Worm (Caenorhabditis elegans) whole organism, L2 larva: Measurements from ENCODE around the gene R07E4.3.

ENCODE experiments used
- C34F6.9 ChIP-seq: fragments of 150-350 bp; optimal IDR thresholded peaks from 2 replicates; lab custom pipeline; 2014; ENCODE audit warnings: missing biosample characterization, missing genetic modification characterization
- F13H6.1 ChIP-seq: sonication (generic microtip); optimal IDR thresholded peaks from 2 replicates; lab custom pipeline; 2016; ENCODE audit warnings: missing genetic modification characterization, missing compliant biosample characterization
- R02D3.7 ChIP-seq: fragments of 150-350 bp; optimal IDR thresholded peaks from 2 replicates; lab custom pipeline; 2014; ENCODE audit warnings: missing biosample characterization, missing genetic modification characterization
- Y55F3AM.14 ChIP-seq: fragments of 200-800 bp; sonication (Bioruptor generic); optimal IDR thresholded peaks from 2 replicates; lab custom pipeline; 2018; ENCODE audit warnings: mild to moderate bottlenecking, missing genetic modification characterization, missing compliant biosample characterization
- ZK546.5 ChIP-seq: sonication (generic microtip); optimal IDR thresholded peaks from 2 replicates; lab custom pipeline; 2017; ENCODE audit warnings: missing biosample characterization, missing genetic modification characterization
- alr-1 ChIP-seq: fragments of 150-350 bp; optimal IDR thresholded peaks from 2 replicates; lab custom pipeline; 2014; ENCODE audit warnings: missing biosample characterization, missing genetic modification characterization
- blmp-1 ChIP-seq: sonication (generic microtip); optimal IDR thresholded peaks from 2 replicates; lab custom pipeline; 2017; ENCODE audit warnings: missing genetic modification characterization, mild to moderate bottlenecking, missing compliant biosample characterization, antibody characterized with exemption, moderate library complexity; ENCODE audit not compliant: insufficient read depth
- ceh-16 ChIP-seq: fragments of 150-350 bp; optimal IDR thresholded peaks from 2 replicates; lab custom pipeline; 2014; ENCODE audit warnings: missing biosample characterization, missing genetic modification characterization
- ceh-82 ChIP-seq: fragments of 150-350 bp; optimal IDR thresholded peaks from 2 replicates; lab custom pipeline; 2014; ENCODE audit warnings: missing biosample characterization, missing genetic modification characterization
- crh-2 ChIP-seq: sonication (generic microtip); optimal IDR thresholded peaks from 2 replicates; lab custom pipeline; 2017; ENCODE audit warnings: missing biosample characterization, missing genetic modification characterization
- egl-27 ChIP-seq: sonication (generic microtip); optimal IDR thresholded peaks from 3 replicates; lab custom pipeline; 2017; ENCODE audit warnings: missing biosample characterization, missing genetic modification reagents, missing genetic modification characterization
- elt-1 ChIP-seq: fragments of 150-350 bp; optimal IDR thresholded peaks from 2 replicates; lab custom pipeline; 2014; ENCODE audit warnings: missing biosample characterization, missing genetic modification characterization
- elt-3 ChIP-seq: sonication (generic microtip); optimal IDR thresholded peaks from 2 replicates; lab custom pipeline; 2017; ENCODE audit warnings: missing biosample characterization, missing genetic modification characterization
- fos-1 ChIP-seq: fragments of 150-350 bp; optimal IDR thresholded peaks from 2 replicates; lab custom pipeline; 2014; ENCODE audit warnings: missing biosample characterization, missing genetic modification characterization
- gmeb-1 ChIP-seq: fragments of 150-350 bp; optimal IDR thresholded peaks from 2 replicates; lab custom pipeline; 2014; ENCODE audit warnings: missing biosample characterization, missing genetic modification characterization
- lin-11 ChIP-seq: fragments of 150-350 bp; sonication (generic microtip); optimal IDR thresholded peaks from 2 replicates; lab custom pipeline; 2014; ENCODE audit warnings: missing biosample characterization, missing genetic modification characterization, inconsistent platforms, mixed read lengths
- lin-13 ChIP-seq: fragments of 150-350 bp; optimal IDR thresholded peaks from 2 replicates; lab custom pipeline; 2014; ENCODE audit warnings: missing biosample characterization, missing genetic modification reagents, missing genetic modification characterization
- lin-39 ChIP-seq: fragments of 150-350 bp; optimal IDR thresholded peaks from 2 replicates; lab custom pipeline; 2014; ENCODE audit warnings: missing biosample characterization, missing genetic modification reagents, missing genetic modification characterization
- lsy-2 ChIP-seq, 2 experiments: fragments of 150-350 bp in 1 of 2; sonication (generic microtip) in 1 of 2; optimal IDR thresholded peaks; 2 replicates each; lab custom pipeline; 2014 to 2017; ENCODE audit warnings: missing biosample characterization in 2 of 2, missing genetic modification characterization in 2 of 2
- mab-5 ChIP-seq: fragments of 150-350 bp; optimal IDR thresholded peaks from 2 replicates; lab custom pipeline; 2014; ENCODE audit warnings: missing biosample characterization, missing genetic modification characterization
- nhr-10 ChIP-seq: sonication (generic microtip); optimal IDR thresholded peaks from 2 replicates; lab custom pipeline; 2017; ENCODE audit warnings: missing biosample characterization, missing genetic modification characterization
- nhr-12 ChIP-seq: fragments of 150-350 bp; optimal IDR thresholded peaks from 2 replicates; lab custom pipeline; 2014; ENCODE audit warnings: missing biosample characterization, missing genetic modification characterization
- nhr-129 ChIP-seq: fragments of 150-350 bp; optimal IDR thresholded peaks from 2 replicates; lab custom pipeline; 2014; ENCODE audit warnings: missing biosample characterization, missing genetic modification characterization
- nhr-21 ChIP-seq: fragments of 150-350 bp; optimal IDR thresholded peaks from 2 replicates; lab custom pipeline; 2014; ENCODE audit warnings: missing biosample characterization, missing genetic modification characterization
- nhr-23 ChIP-seq: fragments of 150-350 bp; optimal IDR thresholded peaks from 2 replicates; lab custom pipeline; 2014; ENCODE audit warnings: missing biosample characterization, missing genetic modification reagents, missing genetic modification characterization
- nhr-237 ChIP-seq: fragments of 150-350 bp; optimal IDR thresholded peaks from 2 replicates; lab custom pipeline; 2014; ENCODE audit warnings: missing biosample characterization, missing genetic modification characterization
- nhr-25 ChIP-seq: fragments of 150-350 bp; sonication (generic microtip); optimal IDR thresholded peaks from 3 replicates; lab custom pipeline; 2014; ENCODE audit warnings: missing biosample characterization, missing genetic modification characterization
- nhr-6 ChIP-seq: fragments of 150-350 bp; optimal IDR thresholded peaks from 2 replicates; lab custom pipeline; 2014; ENCODE audit warnings: missing biosample characterization, missing genetic modification characterization
- sem-4 ChIP-seq: fragments of 150-350 bp; optimal IDR thresholded peaks from 2 replicates; lab custom pipeline; 2014; ENCODE audit warnings: missing biosample characterization, missing genetic modification reagents, missing genetic modification characterization
- skn-1 ChIP-seq: sonication (generic microtip); optimal IDR thresholded peaks from 2 replicates; lab custom pipeline; 2017; ENCODE audit warnings: missing biosample characterization, missing genetic modification characterization
- sma-3 ChIP-seq: sonication (generic microtip); optimal IDR thresholded peaks from 2 replicates; lab custom pipeline; 2016; ENCODE audit warnings: missing genetic modification reagents, missing genetic modification characterization, missing compliant biosample characterization
- sma-9 ChIP-seq, 2 experiments: fragments of 150-350 bp in 1 of 2; sonication (generic microtip) in 1 of 2; optimal IDR thresholded peaks; 2 replicates each; lab custom pipeline; 2014 to 2016; ENCODE audit warnings: missing genetic modification characterization in 2 of 2, mild to moderate bottlenecking in 1 of 2, missing biosample characterization in 1 of 2, missing compliant biosample characterization in 1 of 2, missing genetic modification reagents in 1 of 2, moderate library complexity in 1 of 2
- snpc-4 ChIP-seq: fragments of 150-350 bp; optimal IDR thresholded peaks from 2 replicates; lab custom pipeline; 2014; ENCODE audit warnings: missing biosample characterization, missing genetic modification characterization
- unc-55 ChIP-seq: fragments of 150-350 bp; sonication (generic microtip); optimal IDR thresholded peaks from 3 replicates; lab custom pipeline; 2014; ENCODE audit warnings: missing biosample characterization, missing genetic modification reagents, missing genetic modification characterization
- unc-62 ChIP-seq: fragments of 150-350 bp; optimal IDR thresholded peaks from 2 replicates; lab custom pipeline; 2014; ENCODE audit warnings: missing biosample characterization, missing genetic modification reagents, missing genetic modification characterization
- zag-1 ChIP-seq: fragments of 150-350 bp; optimal IDR thresholded peaks from 2 replicates; lab custom pipeline; 2014; ENCODE audit warnings: missing biosample characterization, missing genetic modification characterization
- ztf-1 ChIP-seq: fragments of 200-800 bp; sonication (Bioruptor generic); conservative IDR thresholded peaks from 2 replicates; pipeline ENCODE4 v1.3.6; 2022; ENCODE audit warnings: missing genetic modification characterization, missing compliant biosample characterization
- ztf-4 ChIP-seq: fragments of 150-350 bp; optimal IDR thresholded peaks from 2 replicates; lab custom pipeline; 2014; ENCODE audit warnings: missing biosample characterization, missing genetic modification characterization

The R07E4.3 gene

DNA sequence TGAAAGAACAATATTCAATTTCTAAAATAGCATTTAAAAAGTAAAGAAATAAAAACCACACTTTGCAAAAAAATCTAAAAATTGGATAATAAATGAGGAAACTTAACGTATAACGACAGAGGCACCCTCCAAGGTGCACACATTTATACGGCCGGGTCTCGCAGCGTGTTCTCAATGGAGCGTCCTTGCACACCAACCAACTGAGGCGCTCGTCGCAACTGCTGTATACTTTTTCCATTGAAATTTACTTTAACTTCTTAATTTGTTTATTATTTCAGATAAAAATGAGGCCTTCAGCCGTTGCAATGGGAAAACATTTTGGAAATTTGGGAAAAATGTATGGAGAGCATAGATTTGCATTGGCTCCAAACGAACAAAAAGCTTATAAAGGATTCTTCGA lies at the start of gene R07E4.3, which contains the start of gene R07E4.5:
TSS of gene R07E4.3 (plus strand) at position 285 of the 400 bp plus-strand sequence.
TSS of gene R07E4.5 (minus strand) at position 1 of the 400 bp plus-strand sequence.
- TF ChIP-seq unc-55 (GFP tag; lab: Kevin White, UChicago) (peak; percentile 91), elt-1 (no peak), ZK546.5 (tag; lab: Kevin White, UChicago) (no peak), nhr-129 (tag; lab: Kevin White, UChicago) (peak; percentile 79), C34F6.9 (tag; lab: Kevin White, UChicago) (peak; percentile 67), sma-3 (peak; percentile 74), nhr-6 (peak; percentile 13), ztf-1 (GFP tag; lab: Robert Waterston, UW) (no peak), lsy-2 (tag; optimal IDR thresholded peaks at IDR 0.05; lab: Kevin White, UChicago) (peak in 1 of 2 experiments; percentile 80), egl-27 (peak; percentile 11), blmp-1 (peak; percentile 13), gmeb-1 (tag; lab: Kevin White, UChicago) (peak; percentile 68), elt-3 (no peak), lin-13 (GFP tag; lab: Kevin White, UChicago) (peak; percentile 77), crh-2 (tag; lab: Kevin White, UChicago) (peak; percentile 70), fos-1 (tag; lab: Kevin White, UChicago) (peak; percentile 58), sma-9 (GFP tag; optimal IDR thresholded peaks at IDR 0.05; lab: Kevin White, UChicago) (peak; percentile 81), sma-9 (tag; optimal IDR thresholded peaks at IDR 0.05; lab: Kevin White, UChicago) (no peak), snpc-4 (tag; lab: Kevin White, UChicago) (peak; percentile 0), lin-11 (tag; lab: Kevin White, UChicago) (peak; percentile 77), nhr-21 (tag; lab: Kevin White, UChicago) (peak; percentile 62), nhr-237 (tag; lab: Kevin White, UChicago) (no peak), nhr-25 (peak; percentile 67), F13H6.1 (tag; lab: Kevin White, UChicago) (peak; percentile 71), nhr-10 (tag; lab: Kevin White, UChicago) (no peak), skn-1 (tag; lab: Kevin White, UChicago) (no peak), sem-4 (tag; lab: Kevin White, UChicago) (peak; percentile 54)

DNA sequence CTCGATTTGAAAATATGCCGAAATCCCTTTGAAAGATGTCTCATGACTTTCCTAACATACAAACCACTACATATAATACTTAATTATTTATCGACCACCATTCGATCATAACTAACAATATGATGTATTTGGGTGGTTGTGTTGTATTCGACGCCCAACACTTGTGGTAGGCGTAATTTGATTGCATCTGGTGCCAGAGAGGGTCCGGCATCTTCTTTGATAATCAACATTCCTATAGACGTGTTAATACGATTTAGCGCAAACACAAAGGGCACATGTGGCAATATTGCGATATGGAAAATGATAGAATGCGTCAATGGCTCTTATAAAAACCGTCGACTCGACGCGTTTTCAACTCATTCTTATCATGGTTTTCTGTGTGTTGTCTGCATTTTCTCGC lies 49.4 kb upstream of the R07E4.3 start:
- no peak for TF ChIP-seq ceh-16 (tag; lab: Kevin White, UChicago)
- TF ChIP-seq egl-27 = no peak
- no peak for TF ChIP-seq nhr-23
- TF ChIP-seq nhr-12 (tag; lab: Kevin White, UChicago) = no peak
- no peak for TF ChIP-seq snpc-4 (tag; lab: Kevin White, UChicago)
- TF ChIP-seq elt-1 = no peak
- no peak for TF ChIP-seq nhr-6
- TF ChIP-seq, all 48 proteins: peak for 0

DNA sequence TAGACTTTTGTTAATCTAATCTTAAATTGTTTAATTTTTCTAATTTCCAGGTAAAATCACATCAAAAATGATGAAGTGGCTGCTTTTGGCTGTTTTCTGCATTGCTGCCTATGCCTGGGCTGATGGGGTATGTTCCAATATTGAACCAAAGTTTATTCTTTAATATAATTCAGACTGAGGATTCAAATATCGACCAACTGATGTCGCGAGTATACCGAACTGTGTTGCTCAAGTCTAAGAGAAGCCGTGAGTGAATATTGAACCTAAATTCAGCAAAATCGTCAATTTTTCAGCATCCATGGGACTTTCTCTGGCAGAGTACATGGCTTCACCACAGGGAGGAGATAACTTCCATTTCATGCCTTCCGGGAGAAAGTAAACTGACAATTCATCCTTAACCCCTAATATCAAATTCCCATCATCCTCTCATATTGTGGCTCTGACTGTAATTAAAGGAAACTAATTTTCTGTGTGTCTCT lies 48.6 kb upstream of the R07E4.3 start, which contains the start of gene nlp-49:
TSS of gene nlp-49 (plus strand) at position 51 of the 479 bp plus-strand sequence.
- TF ChIP-seq ZK546.5 (tag; lab: Kevin White, UChicago) = no peak
- TF ChIP-seq ceh-82 (tag; lab: Kevin White, UChicago) = no peak
- no peak for TF ChIP-seq nhr-237 (tag; lab: Kevin White, UChicago)
- no peak for TF ChIP-seq fos-1 (tag; lab: Kevin White, UChicago)
- TF ChIP-seq unc-62 (GFP tag; lab: Kevin White, UChicago) = no peak
- TF ChIP-seq lin-11 (tag; lab: Kevin White, UChicago) = no peak
- TF ChIP-seq snpc-4 (tag; lab: Kevin White, UChicago) = no peak
- no peak for TF ChIP-seq lin-13 (GFP tag; lab: Kevin White, UChicago)
- TF ChIP-seq unc-55 (GFP tag; lab: Kevin White, UChicago) = no peak
- no peak for TF ChIP-seq lin-39 (tag; lab: Kevin White, UChicago)
- TF ChIP-seq lsy-2 (tag; optimal IDR thresholded peaks at IDR 0.05; lab: Kevin White, UChicago) = no peak
- no peak for TF ChIP-seq blmp-1

DNA sequence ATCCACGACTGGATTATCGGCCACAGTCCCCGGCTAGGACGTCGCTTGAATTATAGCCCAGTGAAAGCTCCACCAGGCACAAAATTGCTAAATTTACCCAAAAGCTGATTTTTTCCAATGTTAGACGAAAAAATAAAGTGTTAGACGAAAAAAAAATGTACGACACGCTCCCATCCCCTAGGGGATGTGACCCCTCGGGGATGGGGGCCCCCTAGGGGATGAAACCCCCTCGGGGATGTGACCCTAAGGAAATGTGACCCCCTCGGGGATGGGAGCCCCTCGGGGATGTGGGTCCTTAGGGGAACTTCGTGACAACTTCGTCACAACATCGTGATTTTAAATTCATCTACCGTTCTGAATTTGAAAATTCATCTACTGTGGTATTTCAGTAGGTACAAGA lies 47.5 kb upstream of the R07E4.3 start:
- TF ChIP-seq C34F6.9 (tag; lab: Kevin White, UChicago) = no peak
- TF ChIP-seq ceh-82 (tag; lab: Kevin White, UChicago) = no peak
- no peak for TF ChIP-seq egl-27
- no peak for TF ChIP-seq zag-1
- TF ChIP-seq ztf-4 (tag; lab: Kevin White, UChicago) = no peak
- no peak for TF ChIP-seq nhr-237 (tag; lab: Kevin White, UChicago)
- TF ChIP-seq Y55F3AM.14 = no peak
- no peak for TF ChIP-seq mab-5 (tag; lab: Kevin White, UChicago)
- TF ChIP-seq skn-1 (tag; lab: Kevin White, UChicago) = no peak
- no peak for TF ChIP-seq gmeb-1 (tag; lab: Kevin White, UChicago)
- no peak for TF ChIP-seq nhr-12 (tag; lab: Kevin White, UChicago)
- no peak for TF ChIP-seq R02D3.7 (tag; lab: Kevin White, UChicago)
- TF ChIP-seq snpc-4 (tag; lab: Kevin White, UChicago) = no peak
- no peak for TF ChIP-seq ZK546.5 (tag; lab: Kevin White, UChicago)
- no peak for TF ChIP-seq alr-1 (tag; lab: Kevin White, UChicago)
- no peak for TF ChIP-seq F13H6.1 (tag; lab: Kevin White, UChicago)
- no peak for TF ChIP-seq elt-1
- no peak for TF ChIP-seq unc-62 (GFP tag; lab: Kevin White, UChicago)
